Worm (Caenorhabditis elegans): ENCODE measurements around the gene F56D6.19.

DNA sequence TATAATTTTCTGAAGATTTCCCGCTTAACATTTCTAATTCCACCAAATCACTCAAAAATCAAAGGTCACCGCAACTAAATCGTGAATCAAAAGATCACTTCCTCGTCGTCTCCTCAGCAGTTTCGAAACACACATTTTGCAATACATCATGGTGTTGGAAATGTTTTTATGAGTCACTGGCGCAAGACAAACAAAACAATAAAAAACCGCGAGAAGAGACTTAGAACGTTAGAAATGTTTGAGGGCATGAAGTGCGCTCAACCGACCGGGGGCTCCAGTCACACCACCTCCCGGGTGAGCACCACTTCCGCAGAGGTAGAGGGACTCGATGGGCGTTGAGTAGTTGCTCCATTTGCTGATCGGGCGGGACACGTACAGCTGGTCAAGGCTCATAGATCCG, 39.3 kb upstream of the F56D6.19 start:
- no peak for TF ChIP-seq ztf-23 (GFP tag; IDR thresholded peaks at IDR 0.05)
- TF ChIP-seq flt-1 (GFP tag; IDR thresholded peaks at IDR 0.05) = no peak
- TF ChIP-seq klf-2 (GFP tag; conservative IDR thresholded peaks at IDR 0.05) = no peak

All from whole organism, midembryonic.